Fruit fly (Drosophila melanogaster): Measurements from ENCODE around the gene MtnA.

Gene MtnA

DNA sequence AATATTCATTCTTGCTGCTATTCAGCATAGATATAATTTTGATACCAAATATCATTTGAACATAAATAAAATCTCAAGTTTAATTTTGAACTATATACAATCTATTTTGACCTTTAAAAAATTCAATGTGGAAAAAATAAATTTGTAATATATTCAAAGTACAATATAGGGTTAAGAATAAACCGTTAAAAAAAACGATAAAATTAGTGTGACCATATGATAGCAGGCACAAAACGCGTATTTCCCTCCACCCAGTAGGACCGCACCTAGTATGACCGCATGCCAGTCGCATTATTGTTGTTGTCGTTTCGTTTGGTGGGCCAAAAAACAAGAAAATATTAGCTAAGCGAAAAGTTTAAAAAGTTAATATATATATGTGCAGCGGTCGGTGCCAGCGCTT is 8.8 kb upstream of the MtnA start, which contains the start of gene CG8516 (continued):
- TF ChIP-seq ERR (GFP tag; optimal IDR thresholded peaks at IDR 0.05) (no peak), CG9932 (GFP tag; IDR thresholded peaks at IDR 0.05) (peak; percentile 37; the same call in 1 of the 2 replicates), CG32532 (GFP tag; IDR thresholded peaks at IDR 0.05) (peak; percentile 34; the same call in 1 of the 2 replicates), fd102C (GFP tag; optimal IDR thresholded peaks at IDR 0.05) (no peak), vvl (GFP tag; IDR thresholded peaks at IDR 0.05) (peak; percentile 32; the same call in 1 of the 2 replicates), CG8388 (GFP tag; optimal IDR thresholded peaks at IDR 0.05) (no peak), CG13424 (tag; optimal IDR thresholded peaks at IDR 0.05) (no peak), phol (tag; optimal IDR thresholded peaks at IDR 0.05) (peak; percentile 42), lilli (GFP tag; optimal IDR thresholded peaks at IDR 0.05) (peak; percentile 19), Ssrp (tag; optimal IDR thresholded peaks at IDR 0.05) (no peak), crol (GFP tag; IDR thresholded peaks at IDR 0.05) (no peak), nmo (GFP tag; optimal IDR thresholded peaks at IDR 0.05) (peak; percentile 36), zf30C (GFP tag; optimal IDR thresholded peaks at IDR 0.05) (no peak), pzg (GFP tag; optimal IDR thresholded peaks at IDR 0.05) (peak; percentile 83), YL-1 (GFP tag; optimal IDR thresholded peaks at IDR 0.05) (peak; percentile 77), row (GFP tag; IDR thresholded peaks at IDR 0.05) (peak; percentile 64), MBD-R2 (GFP tag; IDR thresholded peaks at IDR 0.05) (peak; percentile 81), Sry-β (GFP tag; optimal IDR thresholded peaks at IDR 0.05) (peak; percentile 80), CG14667 (GFP tag; IDR thresholded peaks at IDR 0.05) (no peak), Meics (GFP tag; optimal IDR thresholded peaks at IDR 0.05) (peak; percentile 0), CG15514 (GFP tag; optimal IDR thresholded peaks at IDR 0.05) (peak; percentile 44), gfzf (GFP tag; optimal IDR thresholded peaks at IDR 0.05) (peak; percentile 93), Sin3A (optimal IDR thresholded peaks at IDR 0.05) (peak; percentile 21), CG14710 (tag; optimal IDR thresholded peaks at IDR 0.05) (peak; percentile 48), TFAM (GFP tag; optimal IDR thresholded peaks at IDR 0.05) (no peak), CG3407 (GFP tag; optimal IDR thresholded peaks at IDR 0.05) (no peak), CG3995 (GFP tag; optimal IDR thresholded peaks at IDR 0.05) (peak; percentile 68), Sox100B (GFP tag; optimal IDR thresholded peaks at IDR 0.05) (no peak), amos (GFP tag; IDR thresholded peaks at IDR 0.05; ENCODE audit: partially characterized antibody) (no peak; the same call in 1 of the 2 replicates), CG18262 (tag; optimal IDR thresholded peaks at IDR 0.05) (peak; percentile 5), CG17912 (GFP tag; optimal IDR thresholded peaks at IDR 0.05) (peak; percentile 0), BEAF-32 (GFP tag; optimal IDR thresholded peaks at IDR 0.05) (peak; percentile 41), ara (GFP tag; IDR thresholded peaks at IDR 0.05) (no peak), CG17829 (tag; optimal IDR thresholded peaks at IDR 0.05) (peak; percentile 39), bowl (GFP tag; IDR thresholded peaks at IDR 0.05) (0 out of 2 replicates have a peak, but pooled peaks have one; percentile 39), CG31224 (GFP tag; IDR thresholded peaks at IDR 0.05) (no peak), trem (tag; optimal IDR thresholded peaks at IDR 0.05) (peak; percentile 60), dimm (GFP tag; IDR thresholded peaks at IDR 0.05) (no peak), CG16779 (GFP tag; IDR thresholded peaks at IDR 0.05) (no peak), dm (GFP tag; optimal IDR thresholded peaks at IDR 0.05) (no peak), rib (GFP tag; IDR thresholded peaks at IDR 0.05) (no peak), Med (GFP tag) (peak; percentile 70), Lpt (GFP tag; optimal IDR thresholded peaks at IDR 0.05) (no peak), CG34422 (GFP tag; IDR thresholded peaks at IDR 0.05) (peak; percentile 49; the same call in 1 of the 3 replicates), MESR4 (GFP tag; optimal IDR thresholded peaks at IDR 0.05) (peak; percentile 74), sens (GFP tag) (peak; percentile 68), stwl (tag; optimal IDR thresholded peaks at IDR 0.05) (peak; percentile 81), CG18619 (GFP tag; optimal IDR thresholded peaks at IDR 0.05) (no peak), sqz (GFP tag; optimal IDR thresholded peaks at IDR 0.05) (no peak), CG2120 (GFP tag; optimal IDR thresholded peaks at IDR 0.05) (peak; percentile 41), CG11504 (tag; optimal IDR thresholded peaks at IDR 0.05) (no peak)
